Fruit fly (Drosophila melanogaster): Measurements from ENCODE around the gene Sarm.

The Sarm gene

DNA sequence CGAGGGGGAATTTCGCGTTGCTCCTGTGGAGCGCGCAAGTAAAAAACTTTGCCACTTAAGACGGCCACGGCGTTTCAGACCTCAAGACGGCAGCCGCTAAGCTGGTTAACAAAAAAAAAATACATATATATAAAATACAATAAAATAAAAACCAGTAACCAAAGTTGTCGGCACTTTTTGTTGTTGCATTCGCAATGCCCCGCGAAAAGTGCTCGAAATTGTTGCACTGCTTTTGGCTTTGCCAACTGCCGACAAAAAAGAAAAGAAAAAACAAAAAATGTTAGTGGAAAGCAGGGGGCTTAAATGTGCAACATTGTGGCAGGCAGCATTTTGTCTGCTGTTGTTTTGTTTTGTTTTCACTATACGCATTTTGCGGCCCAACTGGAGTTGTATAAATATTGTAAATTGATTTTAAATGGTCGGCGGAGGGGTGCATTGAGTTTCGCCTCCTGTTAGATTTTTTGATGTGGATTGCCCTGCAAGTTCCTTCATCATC lies 18.8 kb upstream of the Sarm start:
- TF ChIP-seq D19B (GFP tag; optimal IDR thresholded peaks at IDR 0.05) (no peak), so (GFP tag; IDR thresholded peaks at IDR 0.05) (0 out of 3 replicates have a peak, but pooled peaks have one; percentile 20), Ets65A (GFP tag) (peak; percentile 54)

- TF ChIP-seq CG4360 (GFP tag; IDR thresholded peaks at IDR 0.05), result peak; percentile 67
- no peak for TF ChIP-seq Chrac-16 (GFP tag; optimal IDR thresholded peaks at IDR 0.05)
- TF ChIP-seq Dll (GFP tag; IDR thresholded peaks at IDR 0.05; ENCODE audit: partially characterized antibody), result peak; percentile 18; the same call in 1 of the 4 replicates
- TF ChIP-seq chinmo (GFP tag; IDR thresholded peaks at IDR 0.05; ENCODE audit: partially characterized antibody), result peak; percentile 87; the same call in 2 of the 4 replicates
- peak; percentile 0 for TF ChIP-seq CTCF (GFP tag; optimal IDR thresholded peaks at IDR 0.05)
- no peak for TF ChIP-seq wek (GFP tag; optimal IDR thresholded peaks at IDR 0.05)
- TF ChIP-seq nerfin-2 (GFP tag; IDR thresholded peaks at IDR 0.05; ENCODE audit: partially characterized antibody), result no peak
- peak; percentile 5 for TF ChIP-seq CG12769 (tag; optimal IDR thresholded peaks at IDR 0.05)
- TF ChIP-seq Trl (optimal IDR thresholded peaks at IDR 0.05), result peak; percentile 73 to 82
- no peak for TF ChIP-seq Trl (GFP tag; optimal IDR thresholded peaks at IDR 0.05)
- no peak for TF ChIP-seq usp (GFP tag; optimal IDR thresholded peaks at IDR 0.05)
- no peak for TF ChIP-seq run (tag; optimal IDR thresholded peaks at IDR 0.05)
- TF ChIP-seq CG17912 (GFP tag; optimal IDR thresholded peaks at IDR 0.05), result no peak
- TF ChIP-seq lbe (GFP tag; optimal IDR thresholded peaks at IDR 0.05), result peak; percentile 27
- TF ChIP-seq hkb (optimal IDR thresholded peaks at IDR 0.05), result no peak
- TF ChIP-seq hkb (GFP tag; IDR thresholded peaks at IDR 0.05), result no peak
These were observed 7.3 kb upstream of the Sarm start for dm6 chr3L:8056325-8056724.

- TF ChIP-seq kni (GFP tag; optimal IDR thresholded peaks at IDR 0.05), result no peak
- TF ChIP-seq bsh (GFP tag; optimal IDR thresholded peaks at IDR 0.05), result peak; percentile 13 to 93
- peak; percentile 63 for TF ChIP-seq CG18262 (tag; optimal IDR thresholded peaks at IDR 0.05)
- no peak for TF ChIP-seq dm (GFP tag; optimal IDR thresholded peaks at IDR 0.05)
- no peak for TF ChIP-seq prd (optimal IDR thresholded peaks at IDR 0.05)
- TF ChIP-seq prd (GFP tag; IDR thresholded peaks at IDR 0.05), result no peak; the same call in 2 of the 3 replicates
- no peak for TF ChIP-seq Elba2 (GFP tag; optimal IDR thresholded peaks at IDR 0.05)
- TF ChIP-seq NK7.1 (GFP tag; optimal IDR thresholded peaks at IDR 0.05), result no peak
- no peak for TF ChIP-seq CG10654 (GFP tag; optimal IDR thresholded peaks at IDR 0.05)
- no peak for TF ChIP-seq CG7271 (tag; optimal IDR thresholded peaks at IDR 0.05)
- TF ChIP-seq bcd (GFP tag; optimal IDR thresholded peaks at IDR 0.05), result peak; percentile 49
- TF ChIP-seq btn (GFP tag; optimal IDR thresholded peaks at IDR 0.05), result no peak
- peak; percentile 33 for TF ChIP-seq CG11723 (GFP tag; optimal IDR thresholded peaks at IDR 0.05)
- peak; percentile 37 for TF ChIP-seq Fer1 (GFP tag; optimal IDR thresholded peaks at IDR 0.05)
- no peak for TF ChIP-seq dati (GFP tag; IDR thresholded peaks at IDR 0.05)
- TF ChIP-seq Dref (GFP tag; IDR thresholded peaks at IDR 0.05), result no peak
- peak; percentile 49 for TF ChIP-seq CG5180 (GFP tag; optimal IDR thresholded peaks at IDR 0.05)
- no peak for TF ChIP-seq cas (GFP tag; IDR thresholded peaks at IDR 0.05)
- TF ChIP-seq Bteb2 (GFP tag; optimal IDR thresholded peaks at IDR 0.05), result no peak
- no peak for TF ChIP-seq CG2202 (tag; optimal IDR thresholded peaks at IDR 0.05)
- no peak for TF ChIP-seq Adf1 (GFP tag; IDR thresholded peaks at IDR 0.05)
- TF ChIP-seq sima (GFP tag; optimal IDR thresholded peaks at IDR 0.05), result no peak
- TF ChIP-seq Opbp (GFP tag; IDR thresholded peaks at IDR 0.05; ENCODE audit: partially characterized antibody), result no peak
- peak; percentile 2 for TF ChIP-seq CG6654 (GFP tag; optimal IDR thresholded peaks at IDR 0.05)
- peak; percentile 71 for TF ChIP-seq lab (GFP tag; optimal IDR thresholded peaks at IDR 0.05)
- TF ChIP-seq hkb (optimal IDR thresholded peaks at IDR 0.05), result no peak
- TF ChIP-seq hkb (GFP tag; IDR thresholded peaks at IDR 0.05), result peak; percentile 50; the same call in 1 of the 2 replicates
- no peak for TF ChIP-seq ttk (GFP tag; IDR thresholded peaks at IDR 0.05)
- peak; percentile 78 for TF ChIP-seq nom (GFP tag; optimal IDR thresholded peaks at IDR 0.05)
- TF ChIP-seq Meics (GFP tag; optimal IDR thresholded peaks at IDR 0.05), result peak; percentile 64
- no peak for TF ChIP-seq HLH54F (GFP tag; optimal IDR thresholded peaks at IDR 0.05)
- TF ChIP-seq CG13894 (tag; optimal IDR thresholded peaks at IDR 0.05), result peak; percentile 8
These were observed 6.9 kb upstream of the Sarm start for dm6 chr3L:8056740-8057253.

Data from whole organism, embryonic.